Fruit fly (Drosophila melanogaster) whole organism, embryonic: ENCODE results near the gene Nup358.

Source experiments
- CG1233 ChIP-seq: fragments of 200-800 bp; sonication (Bioruptor generic); optimal IDR thresholded peaks from 4 replicates; lab custom pipeline; 2018; ENCODE audit warnings: missing biosample characterization, mild to moderate bottlenecking, missing genetic modification characterization
- CG12769 ChIP-seq: fragments of 200-800 bp; sonication (Bioruptor generic); optimal IDR thresholded peaks from 2 replicates; lab custom pipeline; 2019; ENCODE audit warnings: missing biosample characterization, mild to moderate bottlenecking, missing genetic modification characterization, moderate library complexity
- CG1529 ChIP-seq: fragments of 200-800 bp; sonication (Bioruptor generic); optimal IDR thresholded peaks from 3 replicates; lab custom pipeline; 2018; ENCODE audit warnings: missing biosample characterization, missing genetic modification characterization
- CG15514 ChIP-seq: fragments of 200-800 bp; sonication (Bioruptor generic); optimal IDR thresholded peaks from 3 replicates; lab custom pipeline; 2017; ENCODE audit warnings: missing biosample characterization, missing genetic modification characterization, mild to moderate bottlenecking, moderate library complexity, missing genetic modification reagents
- CG2199 ChIP-seq: fragments of 200-800 bp; sonication (Bioruptor generic); IDR thresholded peaks from 3 replicates; pipeline ENCODE4 v1.3.6; 2022; ENCODE audit warnings: missing biosample characterization, missing genetic modification characterization
- CG2678 ChIP-seq: fragments of 200-800 bp; sonication (Bioruptor generic); optimal IDR thresholded peaks from 3 replicates; lab custom pipeline; 2019; ENCODE audit warnings: missing biosample characterization, mild to moderate bottlenecking, missing genetic modification characterization, moderate library complexity
- CG2889 ChIP-seq: fragments of 200-800 bp; sonication (Bioruptor generic); IDR thresholded peaks from 3 replicates; pipeline ENCODE4 v1.3.6; 2022; ENCODE audit warnings: missing biosample characterization, missing genetic modification characterization
- CG3065 ChIP-seq: fragments of 200-800 bp; sonication (Bioruptor generic); optimal IDR thresholded peaks from 2 replicates; lab custom pipeline; 2016; ENCODE audit warnings: missing biosample characterization, missing genetic modification characterization
- CG34376 ChIP-seq: fragments of 200-800 bp; sonication (Bioruptor generic); optimal IDR thresholded peaks from 2 replicates; lab custom pipeline; 2018; ENCODE audit warnings: missing biosample characterization, mild to moderate bottlenecking, missing genetic modification characterization
- CG4424 ChIP-seq: fragments of 200-800 bp; sonication (Bioruptor generic); optimal IDR thresholded peaks from 3 replicates; lab custom pipeline; 2016; ENCODE audit warnings: missing biosample characterization, missing genetic modification characterization
- CG6654 ChIP-seq: fragments of 200-800 bp; sonication (Bioruptor generic); optimal IDR thresholded peaks from 2 replicates; lab custom pipeline; 2017; ENCODE audit warnings: missing biosample characterization, mild to moderate bottlenecking, missing genetic modification characterization
- CG6689 ChIP-seq: fragments of 200-800 bp; sonication (Bioruptor generic); IDR thresholded peaks from 2 replicates; pipeline ENCODE4 v1.3.6; 2022; ENCODE audit warnings: missing biosample characterization, missing genetic modification characterization
- CG6813 ChIP-seq: fragments of 200-800 bp; sonication (Bioruptor generic); optimal IDR thresholded peaks from 2 replicates; lab custom pipeline; 2017; ENCODE audit warnings: missing biosample characterization, missing genetic modification characterization, mild to moderate bottlenecking, moderate library complexity, missing genetic modification reagents
- CG7839 ChIP-seq: fragments of 200-800 bp; sonication (Bioruptor generic); optimal IDR thresholded peaks from 3 replicates; lab custom pipeline; 2018; ENCODE audit warnings: missing biosample characterization, mild to moderate bottlenecking, missing genetic modification characterization, moderate library complexity
- CG7963 ChIP-seq: fragments of 200-800 bp; sonication (Bioruptor generic); IDR thresholded peaks from 3 replicates; pipeline ENCODE4 v1.3.6; 2022; ENCODE audit warnings: missing biosample characterization, missing genetic modification characterization; ENCODE audit not compliant: partially characterized antibody
- CG8478 ChIP-seq: fragments of >200 bp; optimal IDR thresholded peaks from 2 replicates; lab custom pipeline; 2018
- CTCF ChIP-seq: fragments of 200-800 bp; sonication (Bioruptor generic); optimal IDR thresholded peaks from 2 replicates; lab custom pipeline; 2017; ENCODE audit warnings: missing biosample characterization, mild to moderate bottlenecking, missing genetic modification characterization, moderate library complexity
- Deaf1 ChIP-seq: fragments of 200-800 bp; optimal IDR thresholded peaks from 3 replicates; lab custom pipeline; 2019; ENCODE audit warnings: missing biosample characterization, mild to moderate bottlenecking, missing genetic modification characterization, moderate library complexity
- Dref ChIP-seq: fragments of 200-800 bp; sonication (Bioruptor generic); IDR thresholded peaks from 2 replicates; pipeline ENCODE4 v1.3.6; 2022; ENCODE audit warnings: missing biosample characterization, missing genetic modification characterization
- Ets65A ChIP-seq: fragments of 200-800 bp; sonication (Bioruptor generic); peaks from one replicate; lab custom pipeline; 2016; ENCODE audit warnings: missing biosample characterization, missing genetic modification characterization
- Fer3 ChIP-seq: fragments of 200-800 bp; sonication (Bioruptor generic); optimal IDR thresholded peaks from 2 replicates; lab custom pipeline; 2018; ENCODE audit warnings: missing biosample characterization, mild to moderate bottlenecking, missing genetic modification characterization, moderate library complexity
- GATAe ChIP-seq: fragments of 200-800 bp; sonication (Bioruptor generic); conservative IDR thresholded peaks from 2 replicates; pipeline ENCODE4 v1.3.6; 2022; ENCODE audit warnings: missing biosample characterization, missing genetic modification characterization
- H15 ChIP-seq: fragments of 200-800 bp; sonication (Bioruptor generic); IDR thresholded peaks from 3 replicates; pipeline ENCODE4 v1.3.6; 2022; ENCODE audit warnings: missing biosample characterization, missing genetic modification characterization
- Hr78 ChIP-seq, 2 experiments: fragments of 200-800 bp in 1 of 2; fragments of >200 bp in 1 of 2; sonication (Bioruptor generic) in 1 of 2; optimal IDR thresholded peaks; 2 replicates each; lab custom pipeline; 2017 to 2019; ENCODE audit warnings: missing biosample characterization in 2 of 2, missing genetic modification characterization in 2 of 2, mild to moderate bottlenecking in 1 of 2, moderate library complexity in 1 of 2
- Mes4 ChIP-seq: fragments of 200-800 bp; sonication (Bioruptor generic); optimal IDR thresholded peaks from 2 replicates; lab custom pipeline; 2016; ENCODE audit warnings: missing biosample characterization, missing genetic modification characterization
- Rfx ChIP-seq: fragments of 200-800 bp; sonication (Bioruptor generic); IDR thresholded peaks from 2 replicates; pipeline ENCODE4 v1.3.6; 2022; ENCODE audit warnings: missing biosample characterization, missing genetic modification characterization
- Sry-δ ChIP-seq: fragments of 200-800 bp; sonication (Bioruptor generic); optimal IDR thresholded peaks from 2 replicates; lab custom pipeline; 2016; ENCODE audit warnings: missing biosample characterization, missing genetic modification characterization
- ato ChIP-seq: fragments of 200-800 bp; sonication (Bioruptor generic); IDR thresholded peaks from 2 replicates; pipeline ENCODE4 v1.3.6; 2022; ENCODE audit warnings: missing biosample characterization, missing genetic modification characterization; ENCODE audit not compliant: partially characterized antibody
- chinmo ChIP-seq: fragments of 200-800 bp; sonication (Bioruptor generic); IDR thresholded peaks from 4 replicates; pipeline ENCODE4 v1.3.6; 2022; ENCODE audit warnings: missing biosample characterization, missing genetic modification characterization; ENCODE audit not compliant: partially characterized antibody
- eve ChIP-seq, 2 experiments: fragments of >200 bp; optimal IDR thresholded peaks; 2 replicates each; lab custom pipeline; 2017; ENCODE audit warnings: missing biosample characterization in 2 of 2, missing genetic modification characterization in 2 of 2
- exex ChIP-seq: fragments of 200-800 bp; sonication (Bioruptor generic); optimal IDR thresholded peaks from 4 replicates; lab custom pipeline; 2018; ENCODE audit warnings: missing biosample characterization, mild to moderate bottlenecking, missing genetic modification characterization, moderate library complexity
- gcm2 ChIP-seq: fragments of 200-800 bp; sonication (Bioruptor generic); optimal IDR thresholded peaks from 2 replicates; lab custom pipeline; 2016; ENCODE audit warnings: missing biosample characterization, missing genetic modification characterization
- grn ChIP-seq: fragments of 200-800 bp; sonication (Bioruptor generic); optimal IDR thresholded peaks from 3 replicates; lab custom pipeline; 2017; ENCODE audit warnings: missing biosample characterization, missing genetic modification characterization
- hbn ChIP-seq: fragments of 200-800 bp; sonication (Bioruptor generic); IDR thresholded peaks from 2 replicates; pipeline ENCODE4 v1.3.6; 2022; ENCODE audit warnings: missing biosample characterization, missing genetic modification characterization; ENCODE audit not compliant: partially characterized antibody
- hkb ChIP-seq, 2 experiments: fragments of 200-800 bp in 1 of 2; fragments of >200 bp in 1 of 2; sonication (Bioruptor generic) in 1 of 2; IDR thresholded peaks in 1 of 2; optimal IDR thresholded peaks in 1 of 2; 2 replicates each; pipeline versions ENCODE4 v1.3.6 to Lab custom; 2017 to 2022; ENCODE audit warnings: missing biosample characterization in 1 of 2, missing genetic modification characterization in 1 of 2
- ind ChIP-seq: fragments of 200-800 bp; sonication (Bioruptor generic); optimal IDR thresholded peaks from 3 replicates; lab custom pipeline; 2016; ENCODE audit warnings: missing biosample characterization, missing genetic modification characterization
- jigr1 ChIP-seq: fragments of 200-800 bp; sonication (Bioruptor generic); IDR thresholded peaks from 3 replicates; pipeline ENCODE4 v1.3.6; 2022; ENCODE audit warnings: missing biosample characterization, missing genetic modification characterization
- klu ChIP-seq: fragments of 200-800 bp; sonication (Bioruptor generic); IDR thresholded peaks from 2 replicates; pipeline ENCODE4 v1.3.6; 2022; ENCODE audit warnings: missing biosample characterization, missing genetic modification characterization
- lab ChIP-seq: fragments of 200-800 bp; sonication (Bioruptor generic); optimal IDR thresholded peaks from 3 replicates; lab custom pipeline; 2017; ENCODE audit warnings: missing biosample characterization, missing genetic modification characterization, mild to moderate bottlenecking, moderate library complexity, missing genetic modification reagents
- mirr ChIP-seq: fragments of 200-800 bp; sonication (Bioruptor generic); optimal IDR thresholded peaks from 3 replicates; lab custom pipeline; 2018; ENCODE audit warnings: missing biosample characterization, mild to moderate bottlenecking, missing genetic modification characterization
- mld ChIP-seq: fragments of 200-800 bp; sonication (Bioruptor generic); IDR thresholded peaks from 3 replicates; pipeline ENCODE4 v1.3.6; 2022; ENCODE audit warnings: missing biosample characterization, missing genetic modification characterization; ENCODE audit not compliant: partially characterized antibody
- p53 ChIP-seq: fragments of 200-800 bp; sonication (Bioruptor generic); optimal IDR thresholded peaks from 2 replicates; lab custom pipeline; 2016; ENCODE audit warnings: missing biosample characterization, missing genetic modification characterization
- schlank ChIP-seq: fragments of 200-800 bp; sonication (Bioruptor generic); optimal IDR thresholded peaks from 2 replicates; lab custom pipeline; 2018; ENCODE audit warnings: missing biosample characterization, mild to moderate bottlenecking, missing genetic modification characterization
- sens-2 ChIP-seq: fragments of 200-800 bp; sonication (Bioruptor generic); IDR thresholded peaks from 2 replicates; pipeline ENCODE4 v1.3.6; 2022; ENCODE audit warnings: missing biosample characterization, missing genetic modification characterization
- sob ChIP-seq: fragments of 200-800 bp; sonication (Bioruptor generic); IDR thresholded peaks from 2 replicates; pipeline ENCODE4 v1.3.6; 2022; ENCODE audit warnings: missing biosample characterization, missing genetic modification characterization
- sr ChIP-seq: fragments of 200-800 bp; sonication (Bioruptor generic); IDR thresholded peaks from 3 replicates; pipeline ENCODE4 v1.3.6; 2022; ENCODE audit warnings: missing biosample characterization, missing genetic modification characterization
- ssp ChIP-seq: fragments of 200-800 bp; sonication (Bioruptor generic); IDR thresholded peaks from 2 replicates; pipeline ENCODE4 v1.3.6; 2022; ENCODE audit warnings: missing biosample characterization, missing genetic modification characterization
- sug ChIP-seq: fragments of 200-800 bp; optimal IDR thresholded peaks from 2 replicates; lab custom pipeline; 2019; ENCODE audit warnings: missing biosample characterization, mild to moderate bottlenecking, missing genetic modification characterization, moderate library complexity
- tio ChIP-seq: fragments of 200-800 bp; sonication (Bioruptor generic); optimal IDR thresholded peaks from 2 replicates; lab custom pipeline; 2017; ENCODE audit warnings: missing biosample characterization, missing genetic modification characterization, inconsistent platforms
- vvl ChIP-seq: fragments of 200-800 bp; sonication (Bioruptor generic); IDR thresholded peaks from 2 replicates; pipeline ENCODE4 v1.3.6; 2022; ENCODE audit warnings: missing biosample characterization, missing genetic modification characterization
- wor ChIP-seq: fragments of 200-800 bp; sonication (Bioruptor generic); IDR thresholded peaks from 2 replicates; pipeline ENCODE4 v1.3.6; 2022; ENCODE audit warnings: missing biosample characterization, missing genetic modification characterization
- z ChIP-seq: fragments of 200-800 bp; sonication (Bioruptor generic); IDR thresholded peaks from 3 replicates; pipeline ENCODE4 v1.3.6; 2022; ENCODE audit warnings: missing biosample characterization, missing genetic modification characterization
- zfh2 ChIP-seq: fragments of 200-800 bp; sonication (Bioruptor generic); optimal IDR thresholded peaks from 2 replicates; lab custom pipeline; 2016; ENCODE audit warnings: missing biosample characterization, missing genetic modification characterization

Nup358 gene

dm6 chr3R:25208767-25209075 is 40.4 kb upstream of the Nup358 start (continued):
- TF ChIP-seq CG1529 (GFP tag; lab: Kevin White, UChicago) (no peak), H15 (no peak), tio (GFP tag; lab: Kevin White, UChicago) (no peak), CG2678 (tag; lab: Kevin White, UChicago) (no peak), Rfx (GFP tag; lab: Robert Waterston, UW) (no peak; the same call in 1 of the 2 replicates), CTCF (no peak), jigr1 (GFP tag; lab: Robert Waterston, UW) (no peak)

dm6 chr3R:25209207-25209606 is 39.9 kb upstream of the Nup358 start:
- no peak for TF ChIP-seq hkb (optimal IDR thresholded peaks at IDR 0.05; lab: Kevin White, UChicago)
- no peak for TF ChIP-seq hkb (GFP tag; IDR thresholded peaks at IDR 0.05; lab: Robert Waterston, UW)
- TF ChIP-seq z (GFP tag; lab: Robert Waterston, UW) = peak; percentile 91
- TF ChIP-seq CG34376 (GFP tag; lab: Kevin White, UChicago) = peak; percentile 18
- TF ChIP-seq Fer3 (tag; lab: Kevin White, UChicago) = no peak
- no peak for TF ChIP-seq ato
- TF ChIP-seq ssp (GFP tag; lab: Robert Waterston, UW) = no peak
- no peak for TF ChIP-seq CG3065
- peak in 1 of 2 experiments; percentile 43 for TF ChIP-seq eve (GFP tag; optimal IDR thresholded peaks at IDR 0.05; lab: Kevin White, UChicago)
- TF ChIP-seq Hr78 (GFP tag; optimal IDR thresholded peaks at IDR 0.05; lab: Kevin White, UChicago) = peak in 1 of 2 experiments; percentile 80
- TF ChIP-seq CG6654 (GFP tag; lab: Kevin White, UChicago) = no peak
- TF ChIP-seq schlank (tag; lab: Kevin White, UChicago) = no peak
- no peak for TF ChIP-seq sr (GFP tag; lab: Robert Waterston, UW)
- TF ChIP-seq p53 = no peak
- no peak for TF ChIP-seq hbn
- no peak for TF ChIP-seq CG6689 (GFP tag; lab: Robert Waterston, UW)
- TF ChIP-seq gcm2 (GFP tag; lab: Kevin White, UChicago) = no peak
- TF ChIP-seq chinmo = 0 out of 4 replicates have a peak, but pooled peaks have one; percentile 42
- peak; percentile 24 for TF ChIP-seq mirr (GFP tag; lab: Kevin White, UChicago)
- TF ChIP-seq GATAe = no peak
- no peak for TF ChIP-seq mld
- TF ChIP-seq Sry-δ (GFP tag; lab: Kevin White, UChicago) = no peak
- TF ChIP-seq sug = peak; percentile 31
- TF ChIP-seq grn = peak; percentile 56
- TF ChIP-seq CG15514 = peak; percentile 6
- TF ChIP-seq Mes4 (GFP tag; lab: Kevin White, UChicago) = no peak
- no peak for TF ChIP-seq klu (GFP tag; lab: Robert Waterston, UW)
- no peak for TF ChIP-seq CG2889
- no peak for TF ChIP-seq CG1233
- peak; percentile 14 for TF ChIP-seq exex (tag; lab: Kevin White, UChicago)
- no peak for TF ChIP-seq wor (GFP tag; lab: Robert Waterston, UW)
- no peak for TF ChIP-seq sens-2 (GFP tag; lab: Robert Waterston, UW)
- TF ChIP-seq zfh2 = no peak
- peak; percentile 81 for TF ChIP-seq Deaf1 (tag; lab: Kevin White, UChicago)

dm6 chr3R:25215123-25215522 is 34.0 kb upstream of the Nup358 start, which contains the start of gene Saysd1:
Gene Saysd1, minus strand, starts transcription at chr3R:25215188.
- TF ChIP-seq CG8478 (lab: Kevin White, UChicago) (no peak), Ets65A (GFP tag; lab: Kevin White, UChicago) (peak; percentile 50), hbn (peak; percentile 78), CG6813 (no peak), sob (GFP tag; lab: Robert Waterston, UW) (peak; percentile 62), vvl (GFP tag; lab: Robert Waterston, UW) (peak; percentile 60), ind (GFP tag; lab: Kevin White, UChicago) (peak; percentile 31), CG7963 (GFP tag; lab: Robert Waterston, UW) (peak; percentile 90), CG4424 (GFP tag; lab: Kevin White, UChicago) (peak; percentile 41), CG12769 (tag; lab: Kevin White, UChicago) (peak; percentile 37), Fer3 (tag; lab: Kevin White, UChicago) (peak; percentile 31), lab (GFP tag; lab: Kevin White, UChicago) (peak; percentile 51), CG2199 (GFP tag; lab: Robert Waterston, UW) (0 out of 3 replicates have a peak, but pooled peaks have one; percentile 48), Dref (GFP tag; lab: Robert Waterston, UW) (peak; percentile 92), CG7839 (peak; percentile 44)
